Worm (Caenorhabditis elegans) whole organism, L1 larva: ENCODE data around the gene fbxc-15.
A peak's percentile ranks its signal among the peaks of the same experiment; 100 is the strongest.
"Not testable (repeated sequence)": the region's sequence is repeated elsewhere in the genome, so short reads cannot be mapped to it uniquely, and the experiment has no call there.

Experiments
- F16B12.6 ChIP-seq: fragments of 150-350 bp; optimal IDR thresholded peaks from 2 replicates; lab custom pipeline; 2014; ENCODE audit warnings: missing biosample characterization, missing genetic modification characterization
- Y116A8C.19 ChIP-seq: sonication (generic microtip); optimal IDR thresholded peaks from 2 replicates; lab custom pipeline; 2016; ENCODE audit warnings: missing compliant biosample characterization, missing genetic modification characterization, borderline replicate concordance
- alr-1 ChIP-seq: fragments of 200-800 bp; sonication (Bioruptor generic); optimal IDR thresholded peaks from 2 replicates; lab custom pipeline; 2018; ENCODE audit warnings: borderline replicate concordance, mild to moderate bottlenecking, missing genetic modification characterization, missing compliant biosample characterization
- aly-2 ChIP-seq: fragments of 150-350 bp; optimal IDR thresholded peaks from 2 replicates; lab custom pipeline; 2014; ENCODE audit warnings: missing biosample characterization, missing genetic modification characterization
- ama-1 ChIP-seq: fragments of 150-350 bp; optimal IDR thresholded peaks from 2 replicates; lab custom pipeline; 2014
- ceh-8 ChIP-seq: fragments of 200-800 bp; sonication (Bioruptor generic); optimal IDR thresholded peaks from 2 replicates; lab custom pipeline; 2018; ENCODE audit warnings: mild to moderate bottlenecking, missing genetic modification characterization, moderate library complexity, missing compliant biosample characterization
- ceh-90 ChIP-seq: sonication (generic microtip); optimal IDR thresholded peaks from 2 replicates; lab custom pipeline; 2016; ENCODE audit warnings: missing genetic modification characterization, missing compliant biosample characterization
- dsc-1 ChIP-seq: sonication (generic microtip); optimal IDR thresholded peaks from 2 replicates; lab custom pipeline; 2016; ENCODE audit warnings: mild to moderate bottlenecking, missing genetic modification characterization, missing compliant biosample characterization
- efl-1 ChIP-seq, 4 experiments: fragments of 150-350 bp; optimal IDR thresholded peaks in 3 of 4; peaks in 1 of 4; 1 replicate in 1 of 4; 2 replicates in 3 of 4; lab custom pipeline; 2014; ENCODE audit warnings: missing biosample characterization in 2 of 4, missing genetic modification characterization in 2 of 4, missing genetic modification reagents in 2 of 4
- efl-3 ChIP-seq: fragments of 200-800 bp; sonication (Bioruptor generic); optimal IDR thresholded peaks from 2 replicates; lab custom pipeline; 2018; ENCODE audit warnings: mild to moderate bottlenecking, missing genetic modification characterization, missing compliant biosample characterization
- egl-13 ChIP-seq: sonication (generic microtip); optimal IDR thresholded peaks from 2 replicates; lab custom pipeline; 2016; ENCODE audit warnings: missing genotype, missing genetic modification reagents, missing genetic modification characterization, missing compliant biosample characterization
- egl-27 ChIP-seq, 2 experiments: fragments of 150-350 bp in 1 of 2; sonication (generic microtip); optimal IDR thresholded peaks; 3 replicates each; lab custom pipeline; 2017 to 2018; ENCODE audit warnings: missing biosample characterization in 2 of 2, missing genetic modification characterization in 2 of 2, missing genetic modification reagents in 2 of 2
- elt-2 ChIP-seq: sonication (generic microtip); optimal IDR thresholded peaks from 2 replicates; lab custom pipeline; 2016; ENCODE audit warnings: missing genetic modification characterization, mild to moderate bottlenecking, inconsistent platforms, missing compliant biosample characterization, missing genetic modification reagents
- elt-3 ChIP-seq, 6 experiments: fragments of 150-350 bp in 1 of 6; sonication (generic microtip); optimal IDR thresholded peaks; 2 replicates each; lab custom pipeline; 2017 to 2018; ENCODE audit warnings: missing biosample characterization in 6 of 6, missing genetic modification characterization in 6 of 6, inconsistent platforms in 1 of 6
- fkh-10 ChIP-seq: sonication (generic microtip); optimal IDR thresholded peaks from 2 replicates; lab custom pipeline; 2017; ENCODE audit warnings: missing biosample characterization, missing genetic modification reagents, missing genetic modification characterization
- fkh-4 ChIP-seq: sonication (generic microtip); optimal IDR thresholded peaks from 2 replicates; lab custom pipeline; 2016; ENCODE audit warnings: missing compliant biosample characterization, missing genetic modification characterization, borderline replicate concordance
- fkh-8 ChIP-seq: sonication (generic microtip); optimal IDR thresholded peaks from 2 replicates; lab custom pipeline; 2016; ENCODE audit warnings: mild to moderate bottlenecking, missing genetic modification characterization, missing compliant biosample characterization
- hpl-2 ChIP-seq: fragments of 150-350 bp; optimal IDR thresholded peaks from 2 replicates; lab custom pipeline; 2014; ENCODE audit warnings: missing biosample characterization, missing genetic modification reagents, missing genetic modification characterization
- irx-1 ChIP-seq: sonication (generic microtip); optimal IDR thresholded peaks from 2 replicates; lab custom pipeline; 2016; ENCODE audit warnings: missing genetic modification characterization, missing compliant biosample characterization
- jun-1 ChIP-seq: fragments of 150-350 bp; optimal IDR thresholded peaks from 2 replicates; lab custom pipeline; 2014; ENCODE audit warnings: missing biosample characterization, missing genetic modification reagents, missing genetic modification characterization
- lin-15B ChIP-seq: fragments of 150-350 bp; sonication (generic microtip); optimal IDR thresholded peaks from 3 replicates; lab custom pipeline; 2014; ENCODE audit warnings: missing biosample characterization, missing genetic modification characterization
- mab-9 ChIP-seq: fragments of 200-800 bp; sonication (Bioruptor generic); IDR thresholded peaks from 2 replicates; pipeline ENCODE4 v1.3.6; 2022; ENCODE audit warnings: missing genetic modification reagents, missing genetic modification characterization, missing compliant biosample characterization
- mep-1 ChIP-seq: fragments of 150-350 bp; optimal IDR thresholded peaks from 2 replicates; lab custom pipeline; 2014; ENCODE audit warnings: missing biosample characterization, missing genetic modification characterization
- nhr-11 ChIP-seq: fragments of 150-350 bp; optimal IDR thresholded peaks from 2 replicates; lab custom pipeline; 2014; ENCODE audit warnings: missing biosample characterization, missing genetic modification characterization
- nhr-19 ChIP-seq: fragments of 200-800 bp; sonication (Bioruptor generic); conservative IDR thresholded peaks from 2 replicates; pipeline ENCODE4 v1.3.6; 2022; ENCODE audit warnings: missing genetic modification characterization, missing compliant biosample characterization
- nhr-76 ChIP-seq: sonication (generic microtip); optimal IDR thresholded peaks from 2 replicates; lab custom pipeline; 2017; ENCODE audit warnings: missing biosample characterization, missing genetic modification characterization
- nhr-84 ChIP-seq: sonication (generic microtip); optimal IDR thresholded peaks from 2 replicates; lab custom pipeline; 2017; ENCODE audit warnings: missing biosample characterization, missing genetic modification characterization
- nhr-85 ChIP-seq: sonication (generic microtip); peaks from one replicate; lab custom pipeline; 2016; ENCODE audit warnings: missing genetic modification characterization, inconsistent platforms, missing compliant biosample characterization
- nhr-90 ChIP-seq: sonication (generic microtip); optimal IDR thresholded peaks from 2 replicates; lab custom pipeline; 2016; ENCODE audit warnings: mild to moderate bottlenecking, missing genetic modification characterization, missing compliant biosample characterization; ENCODE audit not compliant: poor library complexity
- pax-3 ChIP-seq: fragments of 200-800 bp; sonication (Bioruptor generic); optimal IDR thresholded peaks from 2 replicates; lab custom pipeline; 2018; ENCODE audit warnings: mild to moderate bottlenecking, missing genetic modification characterization, moderate library complexity, missing compliant biosample characterization
- skn-1 ChIP-seq: fragments of 150-350 bp; optimal IDR thresholded peaks from 2 replicates; lab custom pipeline; 2014; ENCODE audit warnings: missing biosample characterization, missing genetic modification characterization
- snu-23 ChIP-seq: sonication (generic microtip); optimal IDR thresholded peaks from 2 replicates; lab custom pipeline; 2016; ENCODE audit warnings: missing genetic modification characterization, missing compliant biosample characterization
- sptf-1 ChIP-seq: fragments of 150-350 bp; optimal IDR thresholded peaks from 2 replicates; lab custom pipeline; 2014; ENCODE audit warnings: missing biosample characterization, missing genetic modification characterization
- tlp-1 ChIP-seq: fragments of 150-350 bp; optimal IDR thresholded peaks from 2 replicates; lab custom pipeline; 2014; ENCODE audit warnings: missing biosample characterization, missing genetic modification characterization
- unc-130 ChIP-seq: fragments of 150-350 bp; optimal IDR thresholded peaks from 2 replicates; lab custom pipeline; 2017; ENCODE audit warnings: missing biosample characterization, missing genetic modification characterization, inconsistent platforms
- vab-15 ChIP-seq: sonication (generic microtip); optimal IDR thresholded peaks from 2 replicates; lab custom pipeline; 2017; ENCODE audit warnings: missing genotype, mild to moderate bottlenecking, missing genetic modification characterization, missing compliant biosample characterization
- xbp-1 ChIP-seq: sonication (generic microtip); optimal IDR thresholded peaks from 2 replicates; lab custom pipeline; 2016; ENCODE audit warnings: missing genetic modification characterization, missing compliant biosample characterization
- zag-1 ChIP-seq: fragments of 150-350 bp; optimal IDR thresholded peaks from 2 replicates; lab custom pipeline; 2014; ENCODE audit warnings: missing biosample characterization, missing genetic modification characterization
- ztf-11 ChIP-seq, 2 experiments: sonication (generic microtip); optimal IDR thresholded peaks; 2 replicates each; lab custom pipeline; 2016 to 2017; ENCODE audit warnings: missing genetic modification characterization in 2 of 2, missing biosample characterization in 1 of 2, missing compliant biosample characterization in 1 of 2
- ztf-4 ChIP-seq: fragments of 150-350 bp; optimal IDR thresholded peaks from 2 replicates; lab custom pipeline; 2014; ENCODE audit warnings: missing biosample characterization, missing genetic modification characterization

The fbxc-15 gene

DNA sequence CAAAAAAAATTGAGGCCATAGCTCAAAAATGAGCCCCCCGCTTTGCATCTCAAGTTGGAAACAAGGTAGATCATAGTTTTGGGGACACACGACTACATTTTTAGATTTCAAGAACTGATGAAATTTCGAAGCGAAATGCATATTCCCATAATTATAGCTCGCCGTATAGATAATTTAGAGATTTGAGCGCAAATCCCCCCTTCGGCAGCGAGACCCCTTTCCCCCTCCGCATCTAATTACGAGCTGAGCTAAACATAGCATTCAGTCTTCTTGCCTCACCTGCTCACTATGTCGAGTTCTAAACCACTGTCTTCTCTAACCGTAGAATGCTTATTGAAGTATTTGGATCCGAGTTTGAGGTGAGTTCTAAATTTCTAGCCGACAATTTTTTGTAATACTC is at the start of gene fbxc-15, which contains the start of gene fbxc-17:
Gene fbxc-15, plus strand, starts transcription at position 289 of the 400 bp plus-strand sequence.
Gene fbxc-17, minus strand, starts transcription at position 101 of the 400 bp plus-strand sequence.
- TF ChIP-seq elt-3 (tag; optimal IDR thresholded peaks at IDR 0.05; lab: Kevin White, UChicago), result no peak
- TF ChIP-seq, all 84 proteins: peak for 0

DNA sequence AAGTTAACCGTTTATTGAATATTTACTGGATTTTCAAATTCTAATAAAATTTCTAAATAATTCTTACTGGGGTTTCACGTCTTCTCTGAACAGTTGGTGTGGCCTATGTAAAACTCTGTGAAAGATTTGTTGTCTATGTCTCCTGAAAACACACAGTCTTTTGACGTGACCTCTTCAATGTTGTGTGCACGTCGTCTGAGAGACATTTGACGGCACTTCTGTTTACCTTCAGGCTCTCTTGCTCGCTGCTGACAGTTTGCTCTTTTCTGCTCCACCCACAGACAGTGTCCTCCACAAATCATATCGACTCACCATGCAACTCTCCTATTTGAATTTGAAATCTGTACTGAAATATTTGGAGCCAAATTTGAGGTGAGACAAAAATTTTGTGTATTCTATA is 48.4 kb upstream of the fbxc-15 start, which contains the start of gene fbxc-34:
Gene fbxc-34, plus strand, starts transcription at position 301 of the 400 bp plus-strand sequence.
- not testable (repeated sequence) for TF ChIP-seq nhr-76 (tag; lab: Kevin White, UChicago); nhr-19 (GFP tag; lab: Robert Waterston, UW); efl-3

DNA sequence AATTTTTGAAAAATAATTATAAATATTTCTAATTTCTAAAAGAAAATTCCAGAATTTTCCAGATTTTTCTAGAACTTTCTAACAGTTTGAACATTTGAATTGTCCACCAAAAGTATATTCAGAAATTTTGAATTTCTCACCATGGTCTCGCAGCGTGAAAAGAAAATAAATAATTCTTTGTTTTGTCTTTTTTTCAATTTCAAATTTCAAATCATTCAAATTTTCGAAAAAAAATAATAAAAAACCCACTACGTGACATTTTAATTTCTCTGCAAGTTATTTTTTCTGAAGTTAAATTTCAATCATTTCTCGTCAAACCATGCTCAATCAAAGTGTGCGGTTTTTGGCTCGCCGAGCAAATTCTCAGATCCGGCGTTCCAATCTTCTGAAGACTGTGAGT is 46.5 kb upstream of the fbxc-15 start, which contains the start of gene acs-15:
Gene acs-15, plus strand, starts transcription at position 301 of the 400 bp plus-strand sequence.
- no peak for TF ChIP-seq efl-1 (optimal IDR thresholded peaks at IDR 0.05; lab: Kevin White, UChicago)
- TF ChIP-seq efl-1 (GFP tag; optimal IDR thresholded peaks at IDR 0.05 in 1 of 2; lab: Kevin White, UChicago), result peak in 1 of 2 experiments; percentile 6
- no peak for TF ChIP-seq xbp-1 (tag; lab: Kevin White, UChicago)
- no peak for TF ChIP-seq egl-27 (tag; optimal IDR thresholded peaks at IDR 0.05; lab: Kevin White, UChicago)
- no peak for TF ChIP-seq hpl-2 (GFP tag; lab: Kevin White, UChicago)
- no peak for TF ChIP-seq tlp-1 (tag; lab: Kevin White, UChicago)

DNA sequence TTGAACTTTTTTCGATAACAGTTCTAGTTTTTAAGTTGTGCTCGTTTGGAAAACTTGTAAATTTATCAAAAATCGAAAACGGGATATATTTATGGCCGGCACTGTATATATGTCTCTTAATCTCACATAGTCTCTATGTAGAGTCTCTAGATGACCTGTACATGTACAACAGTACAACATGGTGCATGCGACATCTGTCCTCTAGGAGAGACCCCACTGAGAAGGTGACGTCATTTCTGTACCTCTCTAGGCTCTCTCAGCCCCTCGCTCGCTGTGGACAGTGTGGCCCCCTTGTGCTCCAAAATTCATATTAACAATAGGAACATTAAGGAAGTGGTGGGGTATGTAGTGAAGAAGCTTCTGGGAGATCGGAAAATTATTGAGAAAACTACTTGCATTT is 42.0 kb upstream of the fbxc-15 start:
- TF ChIP-seq pax-3 (tag; lab: Kevin White, UChicago) (no peak), jun-1 (tag; lab: Kevin White, UChicago) (no peak), elt-3 (tag; optimal IDR thresholded peaks at IDR 0.05; lab: Kevin White, UChicago) (no peak), elt-2 (no peak), tlp-1 (tag; lab: Kevin White, UChicago) (no peak), nhr-11 (no peak), sptf-1 (no peak), alr-1 (no peak)

DNA sequence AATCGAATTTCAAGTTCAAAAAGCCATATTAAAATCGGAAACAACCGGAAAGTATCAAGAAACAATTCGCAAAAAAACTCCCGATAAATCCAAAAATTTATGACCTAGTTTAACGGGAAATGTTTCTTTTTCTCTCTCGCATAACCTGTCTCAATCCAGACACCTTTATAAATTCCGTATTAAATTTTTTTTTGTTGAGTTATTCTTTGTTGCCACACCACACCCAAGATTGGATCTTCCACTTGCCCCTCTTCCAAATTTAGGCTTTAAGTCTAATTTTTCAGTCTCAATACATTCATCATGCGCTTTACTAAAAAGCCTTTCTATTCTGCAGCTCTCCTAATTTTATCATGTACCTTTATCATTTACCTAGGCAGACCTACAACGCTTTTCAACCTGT is 40.7 kb upstream of the fbxc-15 start, which contains the start of gene R07C3.3:
Gene R07C3.3, plus strand, starts transcription at position 301 of the 400 bp plus-strand sequence.
- TF ChIP-seq fkh-10, result no peak
- no peak for TF ChIP-seq unc-130
- TF ChIP-seq vab-15, result no peak
- no peak for TF ChIP-seq ceh-90
- TF ChIP-seq ama-1 (lab: Kevin White, UChicago), result no peak
- no peak for TF ChIP-seq fkh-8 (tag; lab: Kevin White, UChicago)
- TF ChIP-seq nhr-84 (tag; lab: Kevin White, UChicago), result no peak
- no peak for TF ChIP-seq fkh-4
- TF ChIP-seq lin-15B (tag; lab: Kevin White, UChicago), result no peak
- no peak for TF ChIP-seq irx-1
- TF ChIP-seq aly-2, result no peak
- no peak for TF ChIP-seq efl-1 (optimal IDR thresholded peaks at IDR 0.05; lab: Kevin White, UChicago)
- TF ChIP-seq efl-1 (GFP tag; optimal IDR thresholded peaks at IDR 0.05 in 1 of 2; lab: Kevin White, UChicago), result no peak
- no peak for TF ChIP-seq elt-3 (tag; optimal IDR thresholded peaks at IDR 0.05; lab: Kevin White, UChicago)
- no peak for TF ChIP-seq F16B12.6 (tag; lab: Kevin White, UChicago)
- TF ChIP-seq, all 84 proteins: peak for 0

DNA sequence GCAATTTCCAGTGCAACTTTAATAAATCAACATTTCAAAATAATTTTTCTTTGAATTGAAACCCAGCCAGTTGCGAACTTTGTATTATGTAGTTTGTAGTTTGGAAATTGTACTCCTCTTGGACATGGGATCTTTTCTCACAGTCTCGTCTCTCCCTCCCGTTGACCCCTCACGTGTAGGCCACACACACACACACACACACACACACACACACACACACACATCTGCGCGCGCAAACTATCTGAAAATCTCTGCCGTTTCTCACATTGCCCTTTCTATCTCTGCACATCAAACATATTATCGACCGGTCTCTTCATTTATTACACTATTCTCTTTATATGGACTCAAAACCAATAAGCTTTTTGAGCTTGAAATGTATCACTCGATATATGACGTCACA is 38.4 kb upstream of the fbxc-15 start, which contains the start of gene fbxc-36:
Gene fbxc-36, plus strand, starts transcription at position 205 of the 400 bp plus-strand sequence.
- no peak for TF ChIP-seq vab-15
- TF ChIP-seq zag-1 (tag; lab: Kevin White, UChicago), result no peak
- TF ChIP-seq dsc-1 (tag; lab: Kevin White, UChicago), result no peak
- no peak for TF ChIP-seq egl-13
- no peak for TF ChIP-seq mep-1 (tag; lab: Kevin White, UChicago)
- no peak for TF ChIP-seq aly-2
- TF ChIP-seq ztf-11 (tag; optimal IDR thresholded peaks at IDR 0.05; lab: Kevin White, UChicago), result no peak
- no peak for TF ChIP-seq nhr-90
- no peak for TF ChIP-seq snu-23 (GFP tag; lab: Kevin White, UChicago)
- TF ChIP-seq mab-9 (GFP tag; lab: Robert Waterston, UW), result no peak
- no peak for TF ChIP-seq lin-15B (tag; lab: Kevin White, UChicago)
- peak; percentile 67 for TF ChIP-seq nhr-85 (tag; lab: Kevin White, UChicago)
- no peak for TF ChIP-seq efl-1 (optimal IDR thresholded peaks at IDR 0.05; lab: Kevin White, UChicago)
- peak in 1 of 2 experiments; percentile 86 for TF ChIP-seq efl-1 (GFP tag; optimal IDR thresholded peaks at IDR 0.05 in 1 of 2; lab: Kevin White, UChicago)
- TF ChIP-seq Y116A8C.19 (tag; lab: Kevin White, UChicago), result no peak
- no peak for TF ChIP-seq ztf-4 (tag; lab: Kevin White, UChicago)
- no peak for TF ChIP-seq sptf-1
- TF ChIP-seq pax-3 (tag; lab: Kevin White, UChicago), result no peak
- no peak for TF ChIP-seq ceh-8 (GFP tag; lab: Kevin White, UChicago)
- TF ChIP-seq tlp-1 (tag; lab: Kevin White, UChicago), result no peak
- no peak for TF ChIP-seq nhr-11
- no peak for TF ChIP-seq skn-1
- TF ChIP-seq egl-27 (tag; optimal IDR thresholded peaks at IDR 0.05; lab: Kevin White, UChicago), result no peak
- no peak for TF ChIP-seq nhr-19 (GFP tag; lab: Robert Waterston, UW)
- no peak for TF ChIP-seq F16B12.6 (tag; lab: Kevin White, UChicago)
- no peak for TF ChIP-seq alr-1
